Fruit fly (Drosophila melanogaster) whole organism, embryonic: ENCODE measurements around the gene CG13894.
A peak's percentile ranks its signal among the peaks of the same experiment; 100 is the strongest.

Experiments used
- CG10147 ChIP-seq: fragments of 200-800 bp; sonication (Bioruptor generic); optimal IDR thresholded peaks from 2 replicates; lab custom pipeline; 2019; ENCODE audit warnings: missing biosample characterization, mild to moderate bottlenecking, missing genetic modification characterization, moderate library complexity
- CG10321 ChIP-seq: fragments of 200-800 bp; sonication (Bioruptor generic); IDR thresholded peaks from 2 replicates; pipeline ENCODE4 v1.3.6; 2022; ENCODE audit warnings: missing biosample characterization, missing genetic modification characterization
- CG10979 ChIP-seq: fragments of 200-800 bp; sonication (Bioruptor generic); optimal IDR thresholded peaks from 2 replicates; lab custom pipeline; 2018; ENCODE audit warnings: missing biosample characterization, mild to moderate bottlenecking, missing genetic modification characterization, moderate library complexity
- CG11723 ChIP-seq: fragments of 200-800 bp; sonication (Bioruptor generic); optimal IDR thresholded peaks from 2 replicates; lab custom pipeline; 2017; ENCODE audit warnings: missing biosample characterization, mild to moderate bottlenecking, missing genetic modification characterization
- CG12299 ChIP-seq: fragments of 200-800 bp; sonication (Bioruptor generic); optimal IDR thresholded peaks from 2 replicates; lab custom pipeline; 2018; ENCODE audit warnings: missing biosample characterization, mild to moderate bottlenecking, missing genetic modification characterization
- CG12744 ChIP-seq: fragments of 200-800 bp; sonication (Bioruptor generic); optimal IDR thresholded peaks from 2 replicates; lab custom pipeline; 2016; ENCODE audit warnings: missing biosample characterization, missing genetic modification characterization
- CG13123 ChIP-seq: fragments of 200-800 bp; sonication (Bioruptor generic); optimal IDR thresholded peaks from 2 replicates; lab custom pipeline; 2016; ENCODE audit warnings: missing biosample characterization, missing genetic modification characterization
- CG13287 ChIP-seq: fragments of 200-800 bp; sonication (Bioruptor generic); IDR thresholded peaks from 2 replicates; pipeline ENCODE4 v1.3.6; 2022; ENCODE audit warnings: missing biosample characterization, missing genetic modification characterization; ENCODE audit not compliant: partially characterized antibody
- CG14860 ChIP-seq: fragments of 200-800 bp; sonication (Bioruptor generic); IDR thresholded peaks from 3 replicates; pipeline ENCODE4 v1.3.6; 2022; ENCODE audit warnings: missing biosample characterization, missing genetic modification characterization; ENCODE audit not compliant: partially characterized antibody
- CG16815 ChIP-seq: fragments of 200-800 bp; sonication (Bioruptor generic); optimal IDR thresholded peaks from 3 replicates; lab custom pipeline; 2017; ENCODE audit warnings: missing biosample characterization, mild to moderate bottlenecking, missing genetic modification characterization
- CG17186 ChIP-seq: fragments of 200-800 bp; sonication (Bioruptor generic); optimal IDR thresholded peaks from 3 replicates; lab custom pipeline; 2017; ENCODE audit warnings: missing biosample characterization, missing genetic modification reagents, missing genetic modification characterization
- CG17361 ChIP-seq: fragments of 200-800 bp; sonication (Bioruptor generic); IDR thresholded peaks from 3 replicates; pipeline ENCODE4 v1.3.6; 2022; ENCODE audit warnings: missing biosample characterization, missing genetic modification characterization
- CG17829 ChIP-seq: fragments of 200-800 bp; optimal IDR thresholded peaks from 2 replicates; lab custom pipeline; 2019; ENCODE audit warnings: missing biosample characterization, mild to moderate bottlenecking, missing genetic modification characterization, moderate library complexity
- CG18011 ChIP-seq: fragments of 200-800 bp; sonication (Bioruptor generic); optimal IDR thresholded peaks from 2 replicates; lab custom pipeline; 2017; ENCODE audit warnings: missing biosample characterization, missing genetic modification characterization, mild to moderate bottlenecking, moderate library complexity, missing genotype
- CG3163 ChIP-seq: fragments of 200-800 bp; sonication (Bioruptor generic); optimal IDR thresholded peaks from 3 replicates; lab custom pipeline; 2016; ENCODE audit warnings: missing biosample characterization, missing genetic modification characterization
- CG3847 ChIP-seq: fragments of 200-800 bp; sonication (Bioruptor generic); IDR thresholded peaks from 2 replicates; pipeline ENCODE4 v1.3.6; 2022; ENCODE audit warnings: missing biosample characterization, missing genetic modification characterization
- CG43689 ChIP-seq: fragments of 200-800 bp; sonication (Bioruptor generic); IDR thresholded peaks from 2 replicates; pipeline ENCODE4 v1.3.6; 2022; ENCODE audit warnings: missing biosample characterization, missing genetic modification characterization
- CG7271 ChIP-seq: fragments of 200-800 bp; sonication (Bioruptor generic); optimal IDR thresholded peaks from 2 replicates; lab custom pipeline; 2018; ENCODE audit warnings: missing biosample characterization, mild to moderate bottlenecking, missing genetic modification characterization, moderate library complexity
- CG7786 ChIP-seq: fragments of 200-800 bp; sonication (Bioruptor generic); optimal IDR thresholded peaks from 2 replicates; lab custom pipeline; 2016; ENCODE audit warnings: missing biosample characterization, missing genetic modification characterization
- CG8478 ChIP-seq: fragments of >200 bp; optimal IDR thresholded peaks from 2 replicates; lab custom pipeline; 2018
- CG9215 ChIP-seq: fragments of 200-800 bp; sonication (Bioruptor generic); IDR thresholded peaks from 2 replicates; pipeline ENCODE4 v1.3.6; 2022; ENCODE audit warnings: missing biosample characterization, missing genetic modification characterization
- CHES-1-like ChIP-seq: fragments of 200-800 bp; sonication (Bioruptor generic); optimal IDR thresholded peaks from 2 replicates; lab custom pipeline; 2016; ENCODE audit warnings: missing biosample characterization, missing genetic modification characterization
- Doc2 ChIP-seq: fragments of 200-800 bp; sonication (Bioruptor generic); IDR thresholded peaks from 2 replicates; pipeline ENCODE4 v1.3.6; 2022; ENCODE audit warnings: missing biosample characterization, missing genetic modification characterization
- Dref ChIP-seq: fragments of 200-800 bp; sonication (Bioruptor generic); IDR thresholded peaks from 2 replicates; pipeline ENCODE4 v1.3.6; 2022; ENCODE audit warnings: missing biosample characterization, missing genetic modification characterization
- HmgD ChIP-seq: fragments of 200-800 bp; sonication (Bioruptor generic); optimal IDR thresholded peaks from 3 replicates; lab custom pipeline; 2016; ENCODE audit warnings: missing biosample characterization, missing genetic modification characterization
- Hr39 ChIP-seq: fragments of >200 bp; optimal IDR thresholded peaks from 2 replicates; lab custom pipeline; 2017
- Lim3 ChIP-seq: fragments of 200-800 bp; sonication (Bioruptor generic); IDR thresholded peaks from 2 replicates; pipeline ENCODE4 v1.3.6; 2022; ENCODE audit warnings: missing biosample characterization, missing genetic modification characterization
- Mad ChIP-seq: fragments of 200-800 bp; sonication (Bioruptor generic); optimal IDR thresholded peaks from 2 replicates; lab custom pipeline; 2016; ENCODE audit warnings: missing biosample characterization, missing genetic modification characterization
- Meics ChIP-seq: fragments of 200-800 bp; sonication (Bioruptor generic); optimal IDR thresholded peaks from 2 replicates; lab custom pipeline; 2017; ENCODE audit warnings: missing biosample characterization, mild to moderate bottlenecking, missing genetic modification characterization
- Mrtf ChIP-seq: fragments of 200-800 bp; sonication (Bioruptor generic); IDR thresholded peaks from 3 replicates; pipeline ENCODE4 v1.3.6; 2022; ENCODE audit warnings: missing biosample characterization, missing genetic modification characterization
- NC2α ChIP-seq: fragments of 200-800 bp; sonication (Bioruptor generic); optimal IDR thresholded peaks from 2 replicates; lab custom pipeline; 2016; ENCODE audit warnings: missing biosample characterization, missing genetic modification characterization
- NFAT ChIP-seq: fragments of 200-800 bp; sonication (Bioruptor generic); IDR thresholded peaks from 2 replicates; pipeline ENCODE4 v1.3.6; 2022; ENCODE audit warnings: missing biosample characterization, missing genetic modification characterization
- Scr ChIP-seq: fragments of 200-800 bp; sonication (Bioruptor generic); IDR thresholded peaks from 2 replicates; pipeline ENCODE4 v1.3.6; 2022; ENCODE audit warnings: missing biosample characterization, missing genetic modification characterization; ENCODE audit not compliant: partially characterized antibody
- br ChIP-seq: fragments of >200 bp; optimal IDR thresholded peaks from 2 replicates; lab custom pipeline; 2017
- cas ChIP-seq: fragments of 200-800 bp; sonication (Bioruptor generic); IDR thresholded peaks from 2 replicates; pipeline ENCODE4 v1.3.6; 2022; ENCODE audit warnings: missing biosample characterization, missing genetic modification characterization
- cwo ChIP-seq: fragments of 200-800 bp; sonication (Bioruptor generic); optimal IDR thresholded peaks from 3 replicates; lab custom pipeline; 2017; ENCODE audit warnings: missing biosample characterization, missing genetic modification characterization, mild to moderate bottlenecking, moderate library complexity, missing genetic modification reagents
- eve ChIP-seq, 2 experiments: fragments of >200 bp; optimal IDR thresholded peaks; 2 replicates each; lab custom pipeline; 2017; ENCODE audit warnings: missing biosample characterization in 2 of 2, missing genetic modification characterization in 2 of 2
- fd3F ChIP-seq: fragments of 200-800 bp; sonication (Bioruptor generic); optimal IDR thresholded peaks from 2 replicates; lab custom pipeline; 2018; ENCODE audit warnings: missing biosample characterization, mild to moderate bottlenecking, missing genetic modification characterization, moderate library complexity
- fd96Cb ChIP-seq: fragments of 200-800 bp; sonication (Bioruptor generic); optimal IDR thresholded peaks from 2 replicates; lab custom pipeline; 2018; ENCODE audit warnings: missing biosample characterization, mild to moderate bottlenecking, missing genetic modification characterization, moderate library complexity
- gsb ChIP-seq: fragments of 200-800 bp; sonication (Bioruptor generic); IDR thresholded peaks from 2 replicates; pipeline ENCODE4 v1.3.6; 2022; ENCODE audit warnings: missing biosample characterization, missing genetic modification characterization
- kay ChIP-seq: fragments of 200-800 bp; sonication (Bioruptor generic); optimal IDR thresholded peaks from 2 replicates; lab custom pipeline; 2016; ENCODE audit warnings: missing biosample characterization, missing genetic modification characterization
- maf-S ChIP-seq: fragments of 200-800 bp; sonication (Bioruptor generic); optimal IDR thresholded peaks from 2 replicates; lab custom pipeline; 2016; ENCODE audit warnings: missing biosample characterization, missing genetic modification characterization
- nerfin-2 ChIP-seq: fragments of 200-800 bp; sonication (Bioruptor generic); IDR thresholded peaks from 2 replicates; pipeline ENCODE4 v1.3.6; 2022; ENCODE audit warnings: missing biosample characterization, missing genetic modification characterization; ENCODE audit not compliant: partially characterized antibody
- odd ChIP-seq: fragments of 200-800 bp; sonication (Bioruptor generic); optimal IDR thresholded peaks from 2 replicates; lab custom pipeline; 2017; ENCODE audit warnings: missing biosample characterization, mild to moderate bottlenecking, missing genetic modification characterization
- pho ChIP-seq: fragments of 200-800 bp; sonication (Bioruptor generic); optimal IDR thresholded peaks from 2 replicates; lab custom pipeline; 2016; ENCODE audit warnings: missing biosample characterization, missing genetic modification characterization
- phol ChIP-seq: fragments of 200-800 bp; sonication (Bioruptor generic); optimal IDR thresholded peaks from 3 replicates; lab custom pipeline; 2018; ENCODE audit warnings: missing biosample characterization, mild to moderate bottlenecking, missing genetic modification characterization, moderate library complexity
- pros ChIP-seq: fragments of 200-800 bp; sonication (Bioruptor generic); optimal IDR thresholded peaks from 3 replicates; lab custom pipeline; 2019; ENCODE audit warnings: missing biosample characterization, mild to moderate bottlenecking, missing genetic modification characterization, moderate library complexity
- pzg ChIP-seq: fragments of 200-800 bp; sonication (Bioruptor generic); optimal IDR thresholded peaks from 3 replicates; lab custom pipeline; 2018; ENCODE audit warnings: missing biosample characterization, mild to moderate bottlenecking, missing genetic modification characterization, moderate library complexity
- rib ChIP-seq: fragments of 200-800 bp; sonication (Bioruptor generic); IDR thresholded peaks from 2 replicates; pipeline ENCODE4 v1.3.6; 2022; ENCODE audit warnings: missing biosample characterization, missing genetic modification characterization
- run ChIP-seq: fragments of 200-800 bp; sonication (Bioruptor generic); optimal IDR thresholded peaks from 3 replicates; lab custom pipeline; 2018; ENCODE audit warnings: missing biosample characterization, mild to moderate bottlenecking, missing genetic modification characterization
- sim ChIP-seq: fragments of 200-800 bp; sonication (Bioruptor generic); IDR thresholded peaks from 2 replicates; pipeline ENCODE4 v1.3.6; 2022; ENCODE audit warnings: missing biosample characterization, missing genetic modification characterization
- z ChIP-seq: fragments of 200-800 bp; sonication (Bioruptor generic); IDR thresholded peaks from 3 replicates; pipeline ENCODE4 v1.3.6; 2022; ENCODE audit warnings: missing biosample characterization, missing genetic modification characterization
- zen ChIP-seq: fragments of 200-800 bp; sonication (Bioruptor generic); optimal IDR thresholded peaks from 3 replicates; lab custom pipeline; 2018; ENCODE audit warnings: missing biosample characterization, mild to moderate bottlenecking, missing genetic modification characterization, moderate library complexity

The CG13894 gene

dm6 chr3L:685441-685804 lies 13.5 kb downstream of the CG13894 start, which contains the start of gene ebd1 (continued):
- TF ChIP-seq gsb (GFP tag; lab: Robert Waterston, UW) (no peak), rib (no peak), CG10147 (no peak), CG17829 (tag; lab: Kevin White, UChicago) (peak; percentile 38), z (GFP tag; lab: Robert Waterston, UW) (no peak), CG11723 (no peak), CG13123 (no peak), Dref (GFP tag; lab: Robert Waterston, UW) (no peak), fd96Cb (tag; lab: Kevin White, UChicago) (no peak), cwo (GFP tag; lab: Kevin White, UChicago) (no peak), NFAT (GFP tag; lab: Robert Waterston, UW) (no peak), CG7271 (tag; lab: Kevin White, UChicago) (no peak), sim (GFP tag; lab: Robert Waterston, UW) (no peak), odd (GFP tag; lab: Kevin White, UChicago) (peak; percentile 47), CG14860 (GFP tag; lab: Robert Waterston, UW) (no peak), zen (no peak), CG3847 (GFP tag; lab: Robert Waterston, UW) (no peak), CG12744 (GFP tag; lab: Kevin White, UChicago) (no peak), maf-S (GFP tag; lab: Kevin White, UChicago) (no peak), cas (GFP tag; lab: Robert Waterston, UW) (no peak), phol (tag; lab: Kevin White, UChicago) (no peak), fd3F (GFP tag; lab: Kevin White, UChicago) (no peak), CG17186 (peak; percentile 37), CG3163 (peak; percentile 45), nerfin-2 (no peak), pros (GFP tag; lab: Kevin White, UChicago) (peak; percentile 28), HmgD (GFP tag; lab: Kevin White, UChicago) (no peak), kay (GFP tag; lab: Kevin White, UChicago) (no peak), pho (no peak), CG18011 (no peak), Meics (GFP tag; lab: Kevin White, UChicago) (no peak), Lim3 (GFP tag; lab: Robert Waterston, UW) (no peak), run (tag; lab: Kevin White, UChicago) (no peak), Hr39 (no peak), Mad (no peak), NC2α (GFP tag; lab: Kevin White, UChicago) (no peak), Mrtf (GFP tag; lab: Robert Waterston, UW) (no peak), CG7786 (GFP tag; lab: Kevin White, UChicago) (no peak), Doc2 (GFP tag; lab: Robert Waterston, UW) (no peak), CG43689 (GFP tag; lab: Robert Waterston, UW) (no peak), CG8478 (peak; percentile 53), br (lab: Kevin White, UChicago) (no peak), CG10979 (tag; lab: Kevin White, UChicago) (no peak), CG12299 (tag; lab: Kevin White, UChicago) (no peak), CHES-1-like (GFP tag; lab: Kevin White, UChicago) (no peak), CG16815 (no peak), CG13287 (0 out of 2 replicates have a peak, but pooled peaks have one; percentile 34), eve (GFP tag; optimal IDR thresholded peaks at IDR 0.05; lab: Kevin White, UChicago) (no peak), Scr (GFP tag; lab: Robert Waterston, UW) (no peak), pzg (GFP tag; lab: Kevin White, UChicago) (peak; percentile 24), CG10321 (GFP tag; lab: Robert Waterston, UW) (no peak), CG17361 (no peak; the same call in 2 of the 3 replicates), CG9215 (no peak)
